Fruit fly (Drosophila melanogaster): ENCODE data around the gene CG7065.

CG7065 gene

dm6 chrX:9190555-9191184, 48.4 kb downstream of the CG7065 start, which contains the start of gene CG12115:
CG12115 (minus strand) TSS chrX:9190605.
- TF ChIP-seq CTCF (optimal IDR thresholded peaks at IDR 0.05) (no peak), CG8478 (optimal IDR thresholded peaks at IDR 0.05) (no peak)

- TF ChIP-seq CTCF (optimal IDR thresholded peaks at IDR 0.05) (no peak), CG8478 (optimal IDR thresholded peaks at IDR 0.05) (no peak)
Measured at dm6 chrX:9191357-9191756, 49.1 kb downstream of the CG7065 start, which contains the start of gene CG12057. CG12057 (plus strand) TSS chrX:9191657.

- TF ChIP-seq CTCF (optimal IDR thresholded peaks at IDR 0.05) (no peak), CG8478 (optimal IDR thresholded peaks at IDR 0.05) (no peak)
Measured at dm6 chrX:9192429-9192828, 50.1 kb downstream of the CG7065 start, which contains the start of gene CG12056. CG12056 (plus strand) TSS chrX:9192669.

- TF ChIP-seq CG8478 (optimal IDR thresholded peaks at IDR 0.05), result no peak
- no peak for TF ChIP-seq CTCF (optimal IDR thresholded peaks at IDR 0.05)
Measured at dm6 chrX:9193604-9194003, 51.3 kb downstream of the CG7065 start, which contains the start of gene CG12106. CG12106 (plus strand) TSS chrX:9193898.

dm6 chrX:9195311-9195710, 53.0 kb downstream of the CG7065 start:
- TF ChIP-seq CG8478 (optimal IDR thresholded peaks at IDR 0.05) (no peak), CTCF (optimal IDR thresholded peaks at IDR 0.05) (no peak)

- TF ChIP-seq CG8478 (optimal IDR thresholded peaks at IDR 0.05), result no peak
- TF ChIP-seq CTCF (optimal IDR thresholded peaks at IDR 0.05), result no peak
Measured at dm6 chrX:9196362-9196761, 54.1 kb downstream of the CG7065 start, which contains the start of gene CG12118. CG12118 (minus strand) TSS chrX:9196414.
